Fruit fly (Drosophila melanogaster) whole organism, pupa: ENCODE data around the gene CG3251.

Experiments used
- CG10348 ChIP-seq: fragments of 200-800 bp; sonication (Bioruptor generic); IDR thresholded peaks from 2 replicates; pipeline ENCODE4 v1.3.6; 2022; ENCODE audit warnings: missing biosample characterization, missing genetic modification characterization
- CG12605 ChIP-seq: fragments of 200-800 bp; sonication (Bioruptor generic); IDR thresholded peaks from 2 replicates; pipeline ENCODE4 v1.3.6; 2022; ENCODE audit warnings: missing biosample characterization, missing genetic modification characterization
- CG15710 ChIP-seq: fragments of 200-800 bp; sonication (Bioruptor generic); optimal IDR thresholded peaks from 2 replicates; lab custom pipeline; 2018; ENCODE audit warnings: missing biosample characterization, mild to moderate bottlenecking, missing genetic modification characterization, moderate library complexity
- CG34367 ChIP-seq: fragments of 200-800 bp; sonication (Bioruptor generic); optimal IDR thresholded peaks from 2 replicates; lab custom pipeline; 2018; ENCODE audit warnings: missing biosample characterization, mild to moderate bottlenecking, missing genetic modification characterization
- CG8159 ChIP-seq: fragments of 200-800 bp; sonication (Bioruptor generic); optimal IDR thresholded peaks from 3 replicates; lab custom pipeline; 2018; ENCODE audit warnings: missing biosample characterization, mild to moderate bottlenecking, missing genetic modification characterization, moderate library complexity
- CG8301 ChIP-seq: fragments of 200-800 bp; sonication (Bioruptor generic); optimal IDR thresholded peaks from 2 replicates; lab custom pipeline; 2018; ENCODE audit warnings: missing biosample characterization, mild to moderate bottlenecking, missing genetic modification characterization
- CG9948 ChIP-seq: fragments of 200-800 bp; sonication (Bioruptor generic); optimal IDR thresholded peaks from 2 replicates; lab custom pipeline; 2018; ENCODE audit warnings: missing biosample characterization, mild to moderate bottlenecking, missing genetic modification characterization, moderate library complexity
- D1 ChIP-seq: fragments of 200-800 bp; sonication (Bioruptor generic); optimal IDR thresholded peaks from 2 replicates; lab custom pipeline; 2018; ENCODE audit warnings: missing biosample characterization, mild to moderate bottlenecking, missing genetic modification characterization, moderate library complexity
- Pif1A ChIP-seq: fragments of 200-800 bp; sonication (Bioruptor generic); optimal IDR thresholded peaks from 3 replicates; lab custom pipeline; 2016; ENCODE audit warnings: missing biosample characterization, missing genetic modification characterization
- rn ChIP-seq: fragments of 200-800 bp; sonication (Bioruptor generic); IDR thresholded peaks from 2 replicates; pipeline ENCODE4 v1.3.6; 2022; ENCODE audit warnings: missing biosample characterization, missing genetic modification characterization

- TF ChIP-seq CG15710 (no peak), CG9948 (no peak), rn (GFP tag; lab: Robert Waterston, UW) (no peak), D1 (tag; lab: Kevin White, UChicago) (no peak), Pif1A (GFP tag; lab: Kevin White, UChicago) (no peak), CG8159 (tag; lab: Kevin White, UChicago) (no peak), CG8301 (no peak), CG34367 (tag; lab: Kevin White, UChicago) (no peak), CG10348 (GFP tag; lab: Robert Waterston, UW) (no peak), CG12605 (GFP tag; lab: Robert Waterston, UW) (no peak)
Observed at dm6 chr2L:4690602-4691001, at the start of gene CG3251.
